Worm (Caenorhabditis elegans) whole organism, L3 larva: ENCODE data around the gene hal-3.

ENCODE experiments used
- eor-1 ChIP-seq, 2 experiments: fragments of 150-350 bp; optimal IDR thresholded peaks; 2 replicates each; lab custom pipeline; 2014 to 2018; ENCODE audit warnings: missing biosample characterization in 2 of 2, missing genetic modification characterization in 2 of 2
- fkh-10 ChIP-seq: sonication (generic microtip); optimal IDR thresholded peaks from 2 replicates; lab custom pipeline; 2017; ENCODE audit warnings: missing biosample characterization, missing genetic modification reagents, missing genetic modification characterization
- fos-1 ChIP-seq: fragments of 150-350 bp; optimal IDR thresholded peaks from 2 replicates; lab custom pipeline; 2014; ENCODE audit warnings: missing biosample characterization, missing genetic modification characterization
- nfya-1 ChIP-seq: sonication (generic microtip); optimal IDR thresholded peaks from 2 replicates; lab custom pipeline; 2017; ENCODE audit warnings: missing genetic modification characterization, mild to moderate bottlenecking, missing compliant biosample characterization, antibody characterized with exemption, moderate library complexity; ENCODE audit not compliant: insufficient read depth
- nhr-11 ChIP-seq: fragments of 150-350 bp; optimal IDR thresholded peaks from 2 replicates; lab custom pipeline; 2014; ENCODE audit warnings: missing biosample characterization, missing genetic modification characterization
- nhr-25 ChIP-seq: sonication (generic microtip); optimal IDR thresholded peaks from 2 replicates; lab custom pipeline; 2017; ENCODE audit warnings: missing biosample characterization, missing genetic modification characterization
- unc-62 ChIP-seq: fragments of 150-350 bp; sonication (generic microtip); optimal IDR thresholded peaks from 4 replicates; lab custom pipeline; 2014; ENCODE audit warnings: missing biosample characterization, missing genetic modification reagents, missing genetic modification characterization

- TF ChIP-seq nhr-25 (tag; lab: Kevin White, UChicago) (no peak), fkh-10 (GFP tag; lab: Kevin White, UChicago) (no peak), nhr-11 (tag; lab: Kevin White, UChicago) (no peak), eor-1 (tag; optimal IDR thresholded peaks at IDR 0.05; lab: Kevin White, UChicago) (no peak), unc-62 (no peak), fos-1 (tag; lab: Kevin White, UChicago) (no peak), nfya-1 (tag; lab: Kevin White, UChicago) (no peak)
Measured at ce11 chrII:9600022-9600722, 16.8 kb downstream of the hal-3 start.
